Fruit fly (Drosophila melanogaster): ENCODE measurements around the gene CG34393.

CG34393 gene

DNA sequence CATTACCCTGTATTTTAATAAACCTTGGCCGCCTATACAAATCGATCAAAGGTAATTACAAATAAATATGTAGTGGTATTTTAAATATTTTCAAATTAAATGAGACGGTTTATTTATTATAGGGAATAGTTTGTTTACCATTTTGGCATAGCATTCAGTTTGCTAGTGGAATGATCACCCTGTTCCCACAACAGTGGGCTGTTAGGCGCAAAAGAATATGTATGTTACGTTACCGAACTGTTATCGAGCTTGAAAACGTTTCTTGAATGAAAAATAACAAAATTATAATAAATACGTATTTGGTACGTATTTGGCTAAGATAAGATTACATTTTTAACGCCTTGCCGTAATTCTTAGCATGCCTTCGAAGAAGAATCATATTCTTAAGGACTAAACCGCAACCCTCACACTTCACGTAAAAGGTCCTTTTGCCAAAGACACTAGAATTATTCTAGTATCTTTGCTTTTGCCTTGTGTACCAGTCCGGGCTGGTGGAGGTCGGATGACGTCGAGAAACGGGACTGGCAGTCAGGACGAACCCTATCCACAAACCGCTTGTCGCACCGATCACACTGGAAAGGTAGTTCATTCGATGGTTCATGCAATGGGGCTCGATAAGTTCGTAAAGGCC is 29.2 kb downstream of the CG34393 start, which contains the start of gene CG44002 (continued):
- TF ChIP-seq CG8359 (GFP tag; optimal IDR thresholded peaks at IDR 0.05; ENCODE audit: borderline replicate concordance) = no peak
- TF ChIP-seq CG17361 (GFP tag; IDR thresholded peaks at IDR 0.05) = no peak

DNA sequence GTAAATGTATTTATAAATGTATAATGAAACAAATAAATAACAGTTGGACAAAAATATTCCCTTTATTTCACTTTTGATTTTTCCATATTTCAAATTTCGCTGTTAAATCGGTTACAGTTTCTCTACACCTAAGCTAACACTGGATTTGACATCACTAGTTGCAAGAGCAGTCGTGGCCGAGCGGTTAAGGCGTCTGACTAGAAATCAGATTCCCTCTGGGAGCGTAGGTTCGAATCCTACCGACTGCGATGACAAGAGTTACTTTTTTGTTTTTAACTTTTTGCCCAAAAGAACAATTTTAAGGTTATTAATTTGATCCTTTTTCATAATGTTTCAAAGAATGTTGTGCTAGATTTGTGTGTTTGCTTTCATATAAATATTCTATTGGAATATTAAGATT is 30.9 kb downstream of the CG34393 start:
- TF ChIP-seq chinmo (GFP tag; IDR thresholded peaks at IDR 0.05; ENCODE audit: partially characterized antibody) (0 out of 4 replicates have a peak, but pooled peaks have one; percentile 65), CG7963 (GFP tag; IDR thresholded peaks at IDR 0.05; ENCODE audit: partially characterized antibody) (peak; percentile 91), sna (GFP tag; IDR thresholded peaks at IDR 0.05; ENCODE audit: partially characterized antibody) (peak; percentile 54; the same call in 1 of the 2 replicates), hb (GFP tag; IDR thresholded peaks at IDR 0.05; ENCODE audit: partially characterized antibody) (peak; percentile 64), amos (GFP tag; IDR thresholded peaks at IDR 0.05; ENCODE audit: partially characterized antibody) (peak; percentile 87), chm (GFP tag; IDR thresholded peaks at IDR 0.05) (peak; percentile 25; the same call in 1 of the 2 replicates), Bdp1 (GFP tag; optimal IDR thresholded peaks at IDR 0.05) (peak; percentile 96), bbx (GFP tag; IDR thresholded peaks at IDR 0.05; ENCODE audit: partially characterized antibody) (peak; percentile 91), ato (GFP tag; IDR thresholded peaks at IDR 0.05; ENCODE audit: partially characterized antibody) (peak; percentile 75; the same call in 1 of the 2 replicates), CG13287 (GFP tag; IDR thresholded peaks at IDR 0.05; ENCODE audit: partially characterized antibody) (peak; percentile 56; the same call in 1 of the 2 replicates), Scr (GFP tag; IDR thresholded peaks at IDR 0.05; ENCODE audit: partially characterized antibody) (peak; percentile 74), knrl (GFP tag; IDR thresholded peaks at IDR 0.05; ENCODE audit: partially characterized antibody) (peak; percentile 62), CG42726 (GFP tag; IDR thresholded peaks at IDR 0.05; ENCODE audit: partially characterized antibody) (peak; percentile 88), HLH4C (GFP tag; IDR thresholded peaks at IDR 0.05; ENCODE audit: partially characterized antibody) (peak; percentile 80), CG6791 (GFP tag; IDR thresholded peaks at IDR 0.05; ENCODE audit: partially characterized antibody) (peak; percentile 93), tna (GFP tag; IDR thresholded peaks at IDR 0.05; ENCODE audit: partially characterized antibody) (peak; percentile 88), zen2 (GFP tag; IDR thresholded peaks at IDR 0.05; ENCODE audit: partially characterized antibody) (peak; percentile 77; the same call in 2 of the 3 replicates), vnd (GFP tag; IDR thresholded peaks at IDR 0.05; ENCODE audit: partially characterized antibody) (peak; percentile 74), mld (GFP tag; IDR thresholded peaks at IDR 0.05; ENCODE audit: partially characterized antibody) (peak; percentile 91), Bgb (GFP tag; IDR thresholded peaks at IDR 0.05; ENCODE audit: partially characterized antibody) (peak; percentile 87), nerfin-2 (GFP tag; IDR thresholded peaks at IDR 0.05; ENCODE audit: partially characterized antibody) (peak; percentile 89), CG14860 (GFP tag; IDR thresholded peaks at IDR 0.05; ENCODE audit: partially characterized antibody) (peak; percentile 85), CG34224 (GFP tag; IDR thresholded peaks at IDR 0.05; ENCODE audit: partially characterized antibody) (peak; percentile 71), CG16813 (GFP tag; IDR thresholded peaks at IDR 0.05; ENCODE audit: partially characterized antibody) (peak; percentile 89), Opbp (GFP tag; IDR thresholded peaks at IDR 0.05; ENCODE audit: partially characterized antibody) (peak; percentile 95), Dll (GFP tag; IDR thresholded peaks at IDR 0.05; ENCODE audit: partially characterized antibody) (peak; percentile 63; the same call in 3 of the 4 replicates), inv (GFP tag; IDR thresholded peaks at IDR 0.05; ENCODE audit: partially characterized antibody) (peak; percentile 40; the same call in 1 of the 2 replicates)

DNA sequence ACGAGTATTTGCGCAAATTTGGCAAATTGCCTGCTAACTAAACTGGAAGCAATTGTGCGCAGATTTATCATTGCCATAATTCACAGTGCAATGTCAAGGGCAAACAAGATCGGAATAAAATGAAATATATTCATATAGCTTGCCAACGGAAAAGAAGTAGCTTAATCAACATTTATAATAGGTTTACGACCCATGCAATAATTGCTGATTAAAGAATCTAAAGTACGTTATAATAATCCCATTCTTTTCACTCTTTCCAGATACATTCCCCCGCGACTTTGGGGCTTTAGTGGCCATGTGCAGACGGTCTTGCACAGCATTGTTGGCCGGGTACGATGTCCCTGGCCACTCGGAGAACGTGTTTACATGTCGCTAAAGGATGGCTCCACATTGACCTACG is 33.6 kb downstream of the CG34393 start:
- TF ChIP-seq Adf1 (GFP tag; IDR thresholded peaks at IDR 0.05) (no peak), wdn (GFP tag; IDR thresholded peaks at IDR 0.05) (no peak), zen2 (GFP tag; IDR thresholded peaks at IDR 0.05; ENCODE audit: partially characterized antibody) (no peak), CG2875 (GFP tag; optimal IDR thresholded peaks at IDR 0.05) (no peak), CrebB (tag; optimal IDR thresholded peaks at IDR 0.05) (no peak), dan (GFP tag; IDR thresholded peaks at IDR 0.05) (no peak), Doc2 (GFP tag; IDR thresholded peaks at IDR 0.05) (no peak), Rx (GFP tag; IDR thresholded peaks at IDR 0.05) (no peak), CG31224 (GFP tag; IDR thresholded peaks at IDR 0.05) (no peak), chinmo (GFP tag; IDR thresholded peaks at IDR 0.05; ENCODE audit: partially characterized antibody) (no peak), salm (tag; optimal IDR thresholded peaks at IDR 0.05) (no peak), H2.0 (GFP tag; IDR thresholded peaks at IDR 0.05) (no peak), CG17568 (GFP tag; optimal IDR thresholded peaks at IDR 0.05) (no peak)

Data from whole organism, embryonic.